Worm (Caenorhabditis elegans) whole organism, L2 larva: ENCODE data around the gene sqst-4.

ENCODE experiments used
- C34F6.9 ChIP-seq: fragments of 150-350 bp; optimal IDR thresholded peaks from 2 replicates; lab custom pipeline; 2014; ENCODE audit warnings: missing biosample characterization, missing genetic modification characterization
- ZK546.5 ChIP-seq: sonication (generic microtip); optimal IDR thresholded peaks from 2 replicates; lab custom pipeline; 2017; ENCODE audit warnings: missing biosample characterization, missing genetic modification characterization
- aly-2 ChIP-seq: fragments of 150-350 bp; optimal IDR thresholded peaks from 2 replicates; lab custom pipeline; 2014; ENCODE audit warnings: missing biosample characterization, missing genetic modification characterization
- ama-1 ChIP-seq: fragments of 150-350 bp; optimal IDR thresholded peaks from 2 replicates; lab custom pipeline; 2018; ENCODE audit warnings: inconsistent platforms
- ceh-16 ChIP-seq: fragments of 150-350 bp; optimal IDR thresholded peaks from 2 replicates; lab custom pipeline; 2014; ENCODE audit warnings: missing biosample characterization, missing genetic modification characterization
- crh-2 ChIP-seq: sonication (generic microtip); optimal IDR thresholded peaks from 2 replicates; lab custom pipeline; 2017; ENCODE audit warnings: missing biosample characterization, missing genetic modification characterization
- dmd-4 ChIP-seq: sonication (generic microtip); optimal IDR thresholded peaks from 2 replicates; lab custom pipeline; 2017; ENCODE audit warnings: missing biosample characterization, missing genetic modification characterization
- egl-27 ChIP-seq: sonication (generic microtip); optimal IDR thresholded peaks from 3 replicates; lab custom pipeline; 2017; ENCODE audit warnings: missing biosample characterization, missing genetic modification reagents, missing genetic modification characterization
- elt-3 ChIP-seq: sonication (generic microtip); optimal IDR thresholded peaks from 2 replicates; lab custom pipeline; 2017; ENCODE audit warnings: missing biosample characterization, missing genetic modification characterization
- lin-11 ChIP-seq: fragments of 150-350 bp; sonication (generic microtip); optimal IDR thresholded peaks from 2 replicates; lab custom pipeline; 2014; ENCODE audit warnings: missing biosample characterization, missing genetic modification characterization, inconsistent platforms, mixed read lengths
- lin-13 ChIP-seq: fragments of 150-350 bp; optimal IDR thresholded peaks from 2 replicates; lab custom pipeline; 2014; ENCODE audit warnings: missing biosample characterization, missing genetic modification reagents, missing genetic modification characterization
- lsy-2 ChIP-seq, 2 experiments: fragments of 150-350 bp in 1 of 2; sonication (generic microtip) in 1 of 2; optimal IDR thresholded peaks; 2 replicates each; lab custom pipeline; 2014 to 2017; ENCODE audit warnings: missing biosample characterization in 2 of 2, missing genetic modification characterization in 2 of 2
- mab-5 ChIP-seq: fragments of 150-350 bp; optimal IDR thresholded peaks from 2 replicates; lab custom pipeline; 2014; ENCODE audit warnings: missing biosample characterization, missing genetic modification characterization
- mbf-1 ChIP-seq: sonication (generic microtip); optimal IDR thresholded peaks from 2 replicates; lab custom pipeline; 2017; ENCODE audit warnings: missing biosample characterization, missing genetic modification characterization
- mdl-1 ChIP-seq, 2 experiments: fragments of 150-350 bp in 1 of 2; sonication (generic microtip) in 1 of 2; optimal IDR thresholded peaks; 2 replicates each; lab custom pipeline; 2017; ENCODE audit warnings: missing biosample characterization in 2 of 2, missing genetic modification characterization in 2 of 2
- nhr-10 ChIP-seq: sonication (generic microtip); optimal IDR thresholded peaks from 2 replicates; lab custom pipeline; 2017; ENCODE audit warnings: missing biosample characterization, missing genetic modification characterization
- nhr-12 ChIP-seq: fragments of 150-350 bp; optimal IDR thresholded peaks from 2 replicates; lab custom pipeline; 2014; ENCODE audit warnings: missing biosample characterization, missing genetic modification characterization
- nhr-129 ChIP-seq: fragments of 150-350 bp; optimal IDR thresholded peaks from 2 replicates; lab custom pipeline; 2014; ENCODE audit warnings: missing biosample characterization, missing genetic modification characterization
- nhr-23 ChIP-seq: fragments of 150-350 bp; optimal IDR thresholded peaks from 2 replicates; lab custom pipeline; 2014; ENCODE audit warnings: missing biosample characterization, missing genetic modification reagents, missing genetic modification characterization
- nhr-237 ChIP-seq: fragments of 150-350 bp; optimal IDR thresholded peaks from 2 replicates; lab custom pipeline; 2014; ENCODE audit warnings: missing biosample characterization, missing genetic modification characterization
- nhr-25 ChIP-seq: fragments of 150-350 bp; sonication (generic microtip); optimal IDR thresholded peaks from 3 replicates; lab custom pipeline; 2014; ENCODE audit warnings: missing biosample characterization, missing genetic modification characterization
- peb-1 ChIP-seq: fragments of 150-350 bp; optimal IDR thresholded peaks from 2 replicates; lab custom pipeline; 2014; ENCODE audit warnings: missing biosample characterization, missing genetic modification characterization
- sem-4 ChIP-seq: fragments of 150-350 bp; optimal IDR thresholded peaks from 2 replicates; lab custom pipeline; 2014; ENCODE audit warnings: missing biosample characterization, missing genetic modification reagents, missing genetic modification characterization
- skn-1 ChIP-seq: sonication (generic microtip); optimal IDR thresholded peaks from 2 replicates; lab custom pipeline; 2017; ENCODE audit warnings: missing biosample characterization, missing genetic modification characterization
- sma-3 ChIP-seq: sonication (generic microtip); optimal IDR thresholded peaks from 2 replicates; lab custom pipeline; 2016; ENCODE audit warnings: missing genetic modification reagents, missing genetic modification characterization, missing compliant biosample characterization
- sma-9 ChIP-seq, 2 experiments: fragments of 150-350 bp in 1 of 2; sonication (generic microtip) in 1 of 2; optimal IDR thresholded peaks; 2 replicates each; lab custom pipeline; 2014 to 2016; ENCODE audit warnings: missing genetic modification characterization in 2 of 2, mild to moderate bottlenecking in 1 of 2, missing biosample characterization in 1 of 2, missing compliant biosample characterization in 1 of 2, missing genetic modification reagents in 1 of 2, moderate library complexity in 1 of 2
- unc-55 ChIP-seq: fragments of 150-350 bp; sonication (generic microtip); optimal IDR thresholded peaks from 3 replicates; lab custom pipeline; 2014; ENCODE audit warnings: missing biosample characterization, missing genetic modification reagents, missing genetic modification characterization
- unc-62 ChIP-seq: fragments of 150-350 bp; optimal IDR thresholded peaks from 2 replicates; lab custom pipeline; 2014; ENCODE audit warnings: missing biosample characterization, missing genetic modification reagents, missing genetic modification characterization
- zag-1 ChIP-seq: fragments of 150-350 bp; optimal IDR thresholded peaks from 2 replicates; lab custom pipeline; 2014; ENCODE audit warnings: missing biosample characterization, missing genetic modification characterization
- ztf-1 ChIP-seq: fragments of 200-800 bp; sonication (Bioruptor generic); conservative IDR thresholded peaks from 2 replicates; pipeline ENCODE4 v1.3.6; 2022; ENCODE audit warnings: missing genetic modification characterization, missing compliant biosample characterization
- ztf-4 ChIP-seq: fragments of 150-350 bp; optimal IDR thresholded peaks from 2 replicates; lab custom pipeline; 2014; ENCODE audit warnings: missing biosample characterization, missing genetic modification characterization

sqst-4 gene

DNA sequence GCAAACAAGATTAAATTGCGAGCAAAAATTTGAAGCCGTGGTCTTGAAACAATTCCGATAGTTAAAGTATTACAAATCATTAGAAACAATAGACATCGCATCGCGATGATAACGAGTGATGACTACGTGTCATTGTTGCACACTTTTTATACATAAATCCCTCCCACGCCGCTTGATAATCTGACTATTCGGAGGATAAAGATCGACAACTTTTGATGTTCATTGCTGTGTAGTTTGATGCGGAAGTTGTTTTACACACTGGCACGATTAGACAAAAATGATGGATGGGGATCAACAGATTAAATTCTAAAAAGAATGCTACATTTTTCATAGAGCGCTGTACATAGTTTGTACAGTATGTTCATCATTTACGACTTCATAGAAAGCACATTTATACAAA is 9.0 kb upstream of the sqst-4 start, which contains the start of gene T08G3.11:
Gene T08G3.11 (minus strand): TSS at position 101 of the 400 bp plus-strand sequence.
- TF ChIP-seq C34F6.9 (tag; lab: Kevin White, UChicago) (no peak), zag-1 (no peak), mbf-1 (tag; lab: Kevin White, UChicago) (no peak), dmd-4 (tag; lab: Kevin White, UChicago) (no peak), mdl-1 (tag; optimal IDR thresholded peaks at IDR 0.05; lab: Kevin White, UChicago) (no peak)
- TF ChIP-seq, all 48 proteins: peak for 0

DNA sequence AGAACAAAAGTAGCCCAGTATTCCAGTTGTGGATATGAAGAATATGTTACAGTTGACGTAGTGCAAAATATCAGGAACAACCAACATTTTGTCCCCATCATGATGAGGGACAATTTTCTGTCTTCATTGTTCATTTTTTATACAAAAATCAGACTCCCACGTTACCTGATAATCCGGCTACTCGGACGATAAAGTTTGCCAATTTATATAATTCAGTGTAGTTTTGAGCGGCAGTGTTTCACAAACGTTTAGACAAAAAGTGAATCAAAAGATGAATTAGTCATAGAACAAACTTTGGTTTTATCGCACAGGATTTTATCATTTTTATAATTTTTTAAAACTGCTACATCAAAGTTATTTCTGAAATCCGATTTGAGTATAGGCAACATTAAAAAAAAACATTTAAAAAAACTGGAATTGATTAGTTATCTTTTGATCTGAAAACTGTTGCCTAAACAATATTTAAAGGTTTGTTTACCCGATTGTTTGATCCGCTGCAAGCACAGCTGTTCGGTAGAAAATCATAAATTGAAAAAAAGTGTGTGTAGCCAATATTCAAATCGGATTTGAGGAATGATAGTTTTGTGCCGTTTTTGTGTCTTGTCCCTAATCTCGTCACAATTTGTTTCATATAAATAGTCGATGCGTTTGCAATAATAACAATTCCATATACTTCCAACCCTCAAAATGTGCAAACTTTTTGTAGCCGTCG is 7.2 kb upstream of the sqst-4 start, which contains the start of the genes F57E7.4 and spig-6:
Gene F57E7.4 (minus strand): TSS at position 101 of the 712 bp plus-strand sequence.
Gene spig-6 (plus strand): TSS at position 662 of the 712 bp plus-strand sequence.
- TF ChIP-seq ztf-1 (GFP tag; lab: Robert Waterston, UW) (no peak), sma-9 (GFP tag; optimal IDR thresholded peaks at IDR 0.05; lab: Kevin White, UChicago) (no peak), sma-9 (tag; optimal IDR thresholded peaks at IDR 0.05; lab: Kevin White, UChicago) (no peak), elt-3 (tag; lab: Kevin White, UChicago) (no peak), unc-62 (GFP tag; lab: Kevin White, UChicago) (no peak), unc-55 (no peak), nhr-12 (tag; lab: Kevin White, UChicago) (no peak), ceh-16 (tag; lab: Kevin White, UChicago) (no peak), ZK546.5 (tag; lab: Kevin White, UChicago) (no peak), lin-13 (GFP tag; lab: Kevin White, UChicago) (no peak), lin-11 (no peak), nhr-23 (tag; lab: Kevin White, UChicago) (no peak), nhr-129 (tag; lab: Kevin White, UChicago) (no peak), ztf-4 (tag; lab: Kevin White, UChicago) (no peak), peb-1 (tag; lab: Kevin White, UChicago) (no peak), ama-1 (no peak)
- TF ChIP-seq, all 48 proteins: peak for 0

ce11 chrV:16483044-16483443 is 5.2 kb upstream of the sqst-4 start, which contains the start of gene F57E7.2:
F57E7.2 (minus strand) TSS chrV:16483144.
- TF ChIP-seq lin-11 (no peak), sma-9 (GFP tag; optimal IDR thresholded peaks at IDR 0.05; lab: Kevin White, UChicago) (no peak), sma-9 (tag; optimal IDR thresholded peaks at IDR 0.05; lab: Kevin White, UChicago) (no peak), mdl-1 (tag; optimal IDR thresholded peaks at IDR 0.05; lab: Kevin White, UChicago) (no peak), skn-1 (tag; lab: Kevin White, UChicago) (no peak), sem-4 (no peak), nhr-10 (tag; lab: Kevin White, UChicago) (no peak), lsy-2 (tag; optimal IDR thresholded peaks at IDR 0.05; lab: Kevin White, UChicago) (no peak), ztf-4 (tag; lab: Kevin White, UChicago) (no peak), ztf-1 (GFP tag; lab: Robert Waterston, UW) (no peak), nhr-25 (tag; lab: Kevin White, UChicago) (no peak), nhr-23 (tag; lab: Kevin White, UChicago) (no peak), ZK546.5 (tag; lab: Kevin White, UChicago) (no peak), egl-27 (no peak), aly-2 (no peak)

DNA sequence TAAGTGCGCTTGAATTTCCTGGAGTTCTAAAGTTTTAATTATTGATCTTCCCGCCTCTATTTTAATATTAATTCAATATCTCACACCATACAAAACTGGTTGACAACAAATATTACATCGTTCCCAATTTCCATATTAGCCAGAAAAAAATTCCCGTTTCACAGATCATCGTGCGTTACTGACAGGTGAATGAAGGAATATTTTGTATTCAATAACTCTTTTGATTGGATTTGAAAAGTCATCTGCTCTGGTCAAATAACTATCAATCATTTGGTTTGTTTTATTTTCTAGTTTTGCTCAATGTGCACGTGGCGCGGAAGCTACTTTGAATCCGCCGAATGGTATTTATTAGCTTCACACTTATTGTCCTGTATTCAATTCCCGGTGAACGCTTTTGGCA is 4.6 kb upstream of the sqst-4 start, which contains the start of gene srh-139:
Gene srh-139 (plus strand): TSS at position 301 of the 400 bp plus-strand sequence.
- TF ChIP-seq lin-13 (GFP tag; lab: Kevin White, UChicago) (no peak), nhr-237 (tag; lab: Kevin White, UChicago) (no peak)

DNA sequence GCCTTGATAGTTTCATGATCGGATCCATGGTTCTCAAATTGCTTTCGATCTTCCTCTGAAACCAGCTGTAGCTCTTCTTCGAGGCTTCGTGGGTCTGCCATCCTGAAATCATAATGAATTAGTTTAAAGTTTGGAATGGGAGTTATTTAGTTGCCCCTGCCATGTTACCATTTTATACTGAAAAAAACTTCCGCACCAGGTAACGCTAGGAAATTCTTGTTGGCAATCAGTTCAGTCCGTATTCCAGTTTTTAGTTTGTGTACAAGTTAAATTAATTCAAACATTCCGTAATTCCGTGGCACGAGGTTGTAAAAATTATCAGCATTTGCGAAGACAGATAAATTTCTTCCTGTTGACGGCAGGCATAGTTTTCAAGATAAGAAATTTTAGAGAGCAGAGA is 798 bp upstream of the sqst-4 start, which contains the start of gene Y32B12A.5:
Gene Y32B12A.5 (minus strand): TSS at position 101 of the 400 bp plus-strand sequence.
- no peak for TF ChIP-seq aly-2
- no peak for TF ChIP-seq C34F6.9 (tag; lab: Kevin White, UChicago)
- no peak for TF ChIP-seq sma-3
- TF ChIP-seq nhr-12 (tag; lab: Kevin White, UChicago), result no peak
- no peak for TF ChIP-seq mab-5 (tag; lab: Kevin White, UChicago)
- no peak for TF ChIP-seq crh-2
- TF ChIP-seq, all 48 proteins: peak for 0
